Worm (Caenorhabditis elegans): ENCODE data around the gene usp-39.
"Not testable (repeated sequence)": the region's sequence is repeated elsewhere in the genome, so short reads cannot be mapped to it uniquely, and the experiment has no call there.

Gene usp-39

DNA sequence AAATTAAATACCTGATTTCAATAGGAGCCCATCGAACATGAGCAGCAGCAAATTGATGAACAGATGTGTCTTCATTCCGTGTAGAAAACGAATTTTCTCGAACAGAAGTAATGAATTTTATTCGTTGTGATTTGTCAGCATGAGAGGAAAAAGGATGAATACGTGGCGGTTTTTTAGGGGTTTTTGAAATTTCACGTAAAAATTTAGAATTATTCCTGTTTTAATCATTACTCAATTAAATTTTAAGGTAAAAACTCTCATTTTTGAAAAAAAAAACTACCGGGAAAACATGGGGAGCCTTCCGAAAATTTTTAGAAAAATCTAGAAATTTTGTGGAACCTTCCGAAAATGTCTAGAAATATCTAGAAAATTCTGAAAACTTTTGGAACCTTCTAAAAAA lies 27.3 kb upstream of the usp-39 start, which contains the start of gene K02F6.7:
Gene K02F6.7, minus strand, starts transcription at position 101 of the 400 bp plus-strand sequence.
- no peak for TF ChIP-seq snu-23 (GFP tag; optimal IDR thresholded peaks at IDR 0.05)
- TF ChIP-seq elt-3 (tag; optimal IDR thresholded peaks at IDR 0.05), result no peak

DNA sequence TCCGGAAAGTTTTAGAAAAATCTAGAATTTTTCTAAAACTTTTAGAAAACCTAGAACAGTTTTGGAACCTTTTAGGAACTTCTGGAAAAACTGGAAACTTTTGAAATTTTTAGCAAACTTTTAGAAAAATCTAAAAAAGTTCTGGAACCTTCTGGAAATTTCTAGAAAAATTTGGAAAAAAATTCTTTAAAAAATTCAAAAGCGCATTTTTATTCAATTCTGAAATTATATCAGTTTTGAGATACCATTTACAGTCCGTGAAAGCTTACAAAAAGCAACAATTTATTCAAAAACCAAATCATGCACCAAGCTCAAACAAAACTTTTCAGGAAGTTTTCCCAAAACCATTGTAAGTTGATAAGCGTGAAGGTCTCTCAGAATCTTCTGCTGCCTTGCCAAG lies 26.9 kb upstream of the usp-39 start, which contains the start of gene K02F6.4:
Gene K02F6.4, plus strand, starts transcription at position 301 of the 400 bp plus-strand sequence.
- TF ChIP-seq rnt-1 (tag; optimal IDR thresholded peaks at IDR 0.05), result no peak
- TF ChIP-seq nhr-19 (GFP tag; conservative IDR thresholded peaks at IDR 0.05), result no peak
- TF ChIP-seq F16B12.6 (tag; optimal IDR thresholded peaks at IDR 0.05), result no peak
- no peak for TF ChIP-seq nhr-77 (tag; optimal IDR thresholded peaks at IDR 0.05)
- no peak for TF ChIP-seq nhr-12 (tag; optimal IDR thresholded peaks at IDR 0.05)
- no peak for TF ChIP-seq unc-98 (GFP tag; IDR thresholded peaks at IDR 0.05)
- TF ChIP-seq ceh-8 (GFP tag; optimal IDR thresholded peaks at IDR 0.05), result no peak
- no peak for TF ChIP-seq lin-13 (GFP tag; optimal IDR thresholded peaks at IDR 0.05)
- no peak for TF ChIP-seq nhr-76 (tag; optimal IDR thresholded peaks at IDR 0.05)
- no peak for TF ChIP-seq nhr-84 (tag; optimal IDR thresholded peaks at IDR 0.05)
- TF ChIP-seq ceh-82 (tag; optimal IDR thresholded peaks at IDR 0.05), result no peak
- no peak for TF ChIP-seq zag-1 (tag; optimal IDR thresholded peaks at IDR 0.05)

DNA sequence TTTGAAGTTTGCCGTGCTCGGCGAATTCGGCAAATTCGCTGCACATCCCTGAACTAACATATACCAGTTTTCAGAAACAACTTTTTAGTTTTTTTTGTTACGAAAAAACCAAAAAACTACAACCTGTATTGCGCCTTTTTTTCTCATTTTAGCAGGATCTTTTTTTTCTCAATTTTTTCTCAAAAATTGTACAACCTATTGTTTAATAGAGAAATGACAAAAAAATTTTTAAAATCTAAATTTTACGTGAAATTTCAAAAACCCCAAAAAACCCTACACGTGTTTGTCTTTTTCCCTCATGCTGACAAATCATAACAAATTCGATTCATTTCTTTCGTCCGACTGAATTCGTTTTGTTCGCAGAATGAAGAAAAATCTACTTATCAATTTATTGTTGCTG lies 19.1 kb upstream of the usp-39 start, which contains the start of gene K02F6.3:
Gene K02F6.3, plus strand, starts transcription at position 301 of the 400 bp plus-strand sequence.
- TF ChIP-seq nhr-85 (tag) (no peak), efl-1 (optimal IDR thresholded peaks at IDR 0.05) (no peak), efl-1 (GFP tag; optimal IDR thresholded peaks at IDR 0.05 in 1 of 2) (peak in 1 of 2 experiments; percentile 48), xbp-1 (tag; optimal IDR thresholded peaks at IDR 0.05) (no peak), unc-30 (tag; optimal IDR thresholded peaks at IDR 0.05) (no peak), elt-2 (tag; optimal IDR thresholded peaks at IDR 0.05) (no peak)

DNA sequence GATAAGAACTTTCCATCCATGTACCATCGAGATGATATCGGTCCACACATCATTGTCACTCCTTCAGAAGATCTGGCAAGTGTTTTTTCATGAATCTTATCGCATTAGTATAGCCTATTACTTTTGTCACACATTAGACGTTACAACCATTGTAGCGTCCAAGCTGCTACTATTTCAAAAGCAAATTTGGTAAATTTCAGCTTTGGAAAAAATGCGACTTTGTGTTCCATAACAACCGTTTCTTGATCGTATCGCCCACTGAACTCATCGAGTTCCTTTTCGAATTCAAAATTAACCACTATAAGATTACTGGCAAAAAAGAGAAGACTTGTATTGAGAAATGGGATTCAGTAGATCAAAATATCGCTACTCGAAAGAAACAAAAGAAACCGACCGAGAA lies 12.0 kb upstream of the usp-39 start:
- no peak for TF ChIP-seq rnt-1 (tag; optimal IDR thresholded peaks at IDR 0.05)
- TF ChIP-seq efl-1 (optimal IDR thresholded peaks at IDR 0.05), result no peak
- peak in 1 of 2 experiments; percentile 44 for TF ChIP-seq efl-1 (GFP tag; optimal IDR thresholded peaks at IDR 0.05 in 1 of 2)

DNA sequence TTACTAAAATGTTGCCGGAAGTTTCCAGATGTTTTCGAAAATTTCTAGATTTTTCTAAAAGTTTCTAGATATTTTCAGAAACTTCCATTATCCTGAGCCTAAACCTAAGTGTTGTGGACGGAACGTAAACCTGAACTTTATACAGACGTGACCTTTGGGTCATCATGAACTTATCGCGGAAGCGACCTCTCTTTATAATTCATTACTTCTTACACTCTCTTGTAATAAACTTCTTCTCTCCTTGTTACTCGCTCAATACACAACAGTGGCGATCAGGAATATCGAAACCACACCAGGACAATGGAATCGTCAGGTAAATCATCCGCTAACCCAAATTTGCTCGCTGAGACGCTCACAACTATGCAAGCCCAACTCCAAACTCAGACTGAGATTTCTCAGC lies 11.4 kb upstream of the usp-39 start, which contains the start of gene K02F6.1:
Gene K02F6.1, plus strand, starts transcription at position 301 of the 400 bp plus-strand sequence.
- not testable (repeated sequence) for TF ChIP-seq ces-1 (GFP tag; optimal IDR thresholded peaks at IDR 0.05); isw-1 (GFP tag; IDR thresholded peaks at IDR 0.05); lin-13 (GFP tag; optimal IDR thresholded peaks at IDR 0.05)

DNA sequence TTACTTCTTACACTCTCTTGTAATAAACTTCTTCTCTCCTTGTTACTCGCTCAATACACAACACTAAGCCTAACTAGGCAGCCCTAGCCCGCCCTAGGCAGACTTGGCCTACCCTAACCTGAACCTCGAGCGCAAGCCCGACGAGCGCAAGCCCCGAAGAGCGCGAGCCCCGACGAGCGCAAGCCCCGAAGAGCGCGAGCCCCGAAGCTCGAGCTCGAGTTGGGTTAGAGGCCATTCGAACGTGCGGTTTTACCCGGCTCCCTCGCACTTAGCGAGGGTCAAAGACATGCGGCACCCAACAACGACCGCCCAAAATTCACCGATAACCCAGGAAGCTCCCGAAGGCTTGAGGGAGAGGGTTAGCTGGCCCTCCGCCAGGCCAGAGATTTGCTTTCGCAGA lies 8.7 kb upstream of the usp-39 start:
- not testable (repeated sequence) for TF ChIP-seq efl-1 (optimal IDR thresholded peaks at IDR 0.05)
- peak in 1 of 2 experiments; percentile 23 for TF ChIP-seq efl-1 (GFP tag; optimal IDR thresholded peaks at IDR 0.05 in 1 of 2)

DNA sequence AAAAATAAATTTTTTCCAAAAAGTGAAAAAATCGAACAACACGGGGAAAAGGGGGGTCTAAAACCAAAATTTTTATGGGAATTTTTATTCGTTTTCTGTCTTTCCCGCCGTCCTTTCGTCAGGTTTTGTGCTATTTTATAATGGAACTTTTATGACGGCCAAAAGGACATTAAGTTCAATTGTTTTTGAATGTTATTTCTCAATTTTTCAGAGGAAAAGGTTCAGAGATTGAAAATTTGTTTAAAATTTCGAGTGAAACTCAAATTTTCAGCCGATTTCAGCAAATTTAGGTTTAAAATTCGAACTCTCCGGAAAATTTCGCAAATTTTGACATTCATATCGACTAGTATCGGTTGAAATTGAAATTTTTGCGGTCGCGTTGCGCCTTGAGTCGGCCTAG lies 1.1 kb upstream of the usp-39 start, which contains the start of gene nep-18:
Gene nep-18, minus strand, starts transcription at position 101 of the 400 bp plus-strand sequence.
- TF ChIP-seq fkh-10 (GFP tag; optimal IDR thresholded peaks at IDR 0.05) (no peak), nhr-11 (tag; optimal IDR thresholded peaks at IDR 0.05) (no peak), ama-1 (optimal IDR thresholded peaks at IDR 0.05) (no peak), snpc-4 (tag; optimal IDR thresholded peaks at IDR 0.05) (no peak), mep-1 (tag; optimal IDR thresholded peaks at IDR 0.05) (no peak), fos-1 (tag; optimal IDR thresholded peaks at IDR 0.05) (no peak), pax-3 (tag; optimal IDR thresholded peaks at IDR 0.05) (no peak), sptf-1 (tag; optimal IDR thresholded peaks at IDR 0.05) (no peak), alr-1 (tag; optimal IDR thresholded peaks at IDR 0.05; ENCODE audit: borderline replicate concordance) (no peak), nhr-77 (tag; optimal IDR thresholded peaks at IDR 0.05) (no peak), nhr-76 (tag; optimal IDR thresholded peaks at IDR 0.05) (no peak), isw-1 (GFP tag; IDR thresholded peaks at IDR 0.05) (no peak), tlp-1 (tag; optimal IDR thresholded peaks at IDR 0.05) (no peak), grh-1 (GFP tag; IDR thresholded peaks at IDR 0.05) (no peak), jun-1 (tag; optimal IDR thresholded peaks at IDR 0.05) (no peak), lsy-2 (tag; optimal IDR thresholded peaks at IDR 0.05) (no peak), hlh-4 (tag; optimal IDR thresholded peaks at IDR 0.05) (no peak), dsc-1 (tag; optimal IDR thresholded peaks at IDR 0.05) (no peak), zag-1 (tag; optimal IDR thresholded peaks at IDR 0.05) (no peak), F16B12.6 (tag; optimal IDR thresholded peaks at IDR 0.05) (no peak)

Data from whole organism, L1 larva.